Fruit fly (Drosophila melanogaster) whole organism, embryonic: Measurements from ENCODE around the gene CG2321.

Source experiments
- Aef1 ChIP-seq: fragments of 200-800 bp; sonication (Bioruptor generic); IDR thresholded peaks from 3 replicates; pipeline ENCODE4 v1.3.6; 2022; ENCODE audit warnings: missing biosample characterization, missing genetic modification characterization
- Bgb ChIP-seq: fragments of 200-800 bp; sonication (Bioruptor generic); IDR thresholded peaks from 2 replicates; pipeline ENCODE4 v1.3.6; 2022; ENCODE audit warnings: missing biosample characterization, missing genetic modification characterization; ENCODE audit not compliant: partially characterized antibody
- CG10147 ChIP-seq: fragments of 200-800 bp; sonication (Bioruptor generic); optimal IDR thresholded peaks from 2 replicates; lab custom pipeline; 2019; ENCODE audit warnings: missing biosample characterization, mild to moderate bottlenecking, missing genetic modification characterization, moderate library complexity
- CG11504 ChIP-seq: fragments of 200-800 bp; sonication (Bioruptor generic); optimal IDR thresholded peaks from 3 replicates; lab custom pipeline; 2019; ENCODE audit warnings: missing biosample characterization, mild to moderate bottlenecking, missing genetic modification characterization, moderate library complexity
- CG11723 ChIP-seq: fragments of 200-800 bp; sonication (Bioruptor generic); optimal IDR thresholded peaks from 2 replicates; lab custom pipeline; 2017; ENCODE audit warnings: missing biosample characterization, mild to moderate bottlenecking, missing genetic modification characterization
- CG12299 ChIP-seq: fragments of 200-800 bp; sonication (Bioruptor generic); optimal IDR thresholded peaks from 2 replicates; lab custom pipeline; 2018; ENCODE audit warnings: missing biosample characterization, mild to moderate bottlenecking, missing genetic modification characterization
- CG13894 ChIP-seq: fragments of 200-800 bp; sonication (Bioruptor generic); optimal IDR thresholded peaks from 3 replicates; lab custom pipeline; 2018; ENCODE audit warnings: missing biosample characterization, mild to moderate bottlenecking, missing genetic modification characterization, moderate library complexity
- CG1529 ChIP-seq: fragments of 200-800 bp; sonication (Bioruptor generic); optimal IDR thresholded peaks from 3 replicates; lab custom pipeline; 2018; ENCODE audit warnings: missing biosample characterization, missing genetic modification characterization
- CG1647 ChIP-seq: fragments of 200-800 bp; sonication (Bioruptor generic); optimal IDR thresholded peaks from 3 replicates; lab custom pipeline; 2016; ENCODE audit warnings: missing biosample characterization, missing genetic modification characterization
- CG17385 ChIP-seq: fragments of 200-800 bp; sonication (Bioruptor generic); optimal IDR thresholded peaks from 3 replicates; lab custom pipeline; 2018; ENCODE audit warnings: missing biosample characterization, mild to moderate bottlenecking, missing genetic modification characterization
- CG17612 ChIP-seq: fragments of 200-800 bp; sonication (Bioruptor generic); IDR thresholded peaks from 2 replicates; pipeline ENCODE4 v1.3.6; 2022; ENCODE audit warnings: missing biosample characterization, missing genetic modification characterization
- CG17912 ChIP-seq: fragments of 200-800 bp; sonication (Bioruptor generic); optimal IDR thresholded peaks from 2 replicates; lab custom pipeline; 2018; ENCODE audit warnings: missing biosample characterization, mild to moderate bottlenecking, missing genetic modification characterization
- CG18619 ChIP-seq: fragments of 200-800 bp; sonication (Bioruptor generic); optimal IDR thresholded peaks from 3 replicates; lab custom pipeline; 2017; ENCODE audit warnings: missing biosample characterization, mild to moderate bottlenecking, missing genetic modification characterization
- CG2120 ChIP-seq: fragments of 200-800 bp; sonication (Bioruptor generic); optimal IDR thresholded peaks from 3 replicates; lab custom pipeline; 2016; ENCODE audit warnings: missing biosample characterization, missing genetic modification characterization
- CG2889 ChIP-seq: fragments of 200-800 bp; sonication (Bioruptor generic); IDR thresholded peaks from 3 replicates; pipeline ENCODE4 v1.3.6; 2022; ENCODE audit warnings: missing biosample characterization, missing genetic modification characterization
- CG31224 ChIP-seq: fragments of 200-800 bp; sonication (Bioruptor generic); IDR thresholded peaks from 2 replicates; pipeline ENCODE4 v1.3.6; 2022; ENCODE audit warnings: missing biosample characterization, missing genetic modification characterization
- CG4328 ChIP-seq: fragments of 200-800 bp; sonication (Bioruptor generic); optimal IDR thresholded peaks from 3 replicates; lab custom pipeline; 2017; ENCODE audit warnings: missing biosample characterization, missing genetic modification reagents, missing genetic modification characterization
- CG6254 ChIP-seq: fragments of 200-800 bp; sonication (Bioruptor generic); optimal IDR thresholded peaks from 3 replicates; lab custom pipeline; 2017; ENCODE audit warnings: mild to moderate bottlenecking, missing biosample characterization, missing genetic modification reagents, missing genetic modification characterization
- CG9817 ChIP-seq: fragments of 200-800 bp; sonication (Bioruptor generic); optimal IDR thresholded peaks from 2 replicates; lab custom pipeline; 2018; ENCODE audit warnings: missing biosample characterization, mild to moderate bottlenecking, missing genetic modification characterization, moderate library complexity
- Gug ChIP-seq: fragments of 200-800 bp; sonication (Bioruptor generic); IDR thresholded peaks from 4 replicates; pipeline ENCODE4 v1.3.6; 2022; ENCODE audit warnings: missing biosample characterization, missing genetic modification characterization
- HHEX ChIP-seq: fragments of 200-800 bp; sonication (Bioruptor generic); optimal IDR thresholded peaks from 3 replicates; lab custom pipeline; 2017; ENCODE audit warnings: missing biosample characterization, mild to moderate bottlenecking, missing genetic modification characterization, missing genetic modification reagents
- Hand ChIP-seq: fragments of 200-800 bp; sonication (Bioruptor generic); optimal IDR thresholded peaks from 2 replicates; lab custom pipeline; 2017; ENCODE audit warnings: mild to moderate bottlenecking, missing biosample characterization, missing genetic modification reagents, missing genetic modification characterization
- Hr3 ChIP-seq: fragments of 200-800 bp; sonication (Bioruptor generic); optimal IDR thresholded peaks from 3 replicates; lab custom pipeline; 2016; ENCODE audit warnings: missing biosample characterization, missing genetic modification characterization
- Hr51 ChIP-seq, 2 experiments: fragments of 200-800 bp; sonication (Bioruptor generic); optimal IDR thresholded peaks; 2 replicates in 1 of 2; 3 replicates in 1 of 2; lab custom pipeline; 2016 to 2018; ENCODE audit warnings: missing biosample characterization in 2 of 2, missing genetic modification characterization in 2 of 2, mild to moderate bottlenecking in 1 of 2, moderate library complexity in 1 of 2
- Jarid2 ChIP-seq: fragments of 200-800 bp; sonication (Bioruptor generic); optimal IDR thresholded peaks from 3 replicates; lab custom pipeline; 2017; ENCODE audit warnings: mild to moderate bottlenecking, missing biosample characterization, missing genetic modification reagents, missing genetic modification characterization
- MTF-1 ChIP-seq: fragments of 200-800 bp; sonication (Bioruptor generic); optimal IDR thresholded peaks from 2 replicates; lab custom pipeline; 2018; ENCODE audit warnings: missing biosample characterization, mild to moderate bottlenecking, missing genetic modification characterization, borderline replicate concordance
- Mad ChIP-seq: fragments of 200-800 bp; sonication (Bioruptor generic); optimal IDR thresholded peaks from 2 replicates; lab custom pipeline; 2016; ENCODE audit warnings: missing biosample characterization, missing genetic modification characterization
- Med ChIP-seq: fragments of 200-800 bp; sonication (Bioruptor generic); peaks from one replicate; lab custom pipeline; 2016; ENCODE audit warnings: missing biosample characterization, missing genetic modification characterization, mild to moderate bottlenecking, inconsistent platforms, moderate library complexity
- Mes4 ChIP-seq: fragments of 200-800 bp; sonication (Bioruptor generic); optimal IDR thresholded peaks from 2 replicates; lab custom pipeline; 2016; ENCODE audit warnings: missing biosample characterization, missing genetic modification characterization
- Oli ChIP-seq: fragments of 200-800 bp; sonication (Bioruptor generic); optimal IDR thresholded peaks from 2 replicates; lab custom pipeline; 2018; ENCODE audit warnings: missing biosample characterization, mild to moderate bottlenecking, missing genetic modification characterization, moderate library complexity
- Poxn ChIP-seq: fragments of 200-800 bp; sonication (Bioruptor generic); IDR thresholded peaks from 2 replicates; pipeline ENCODE4 v1.3.6; 2022; ENCODE audit warnings: missing biosample characterization, missing genetic modification characterization
- Sox102F ChIP-seq: fragments of 200-800 bp; sonication (Bioruptor generic); optimal IDR thresholded peaks from 2 replicates; lab custom pipeline; 2018; ENCODE audit warnings: missing biosample characterization, mild to moderate bottlenecking, missing genetic modification characterization, moderate library complexity
- Sry-β ChIP-seq: fragments of 200-800 bp; sonication (Bioruptor generic); optimal IDR thresholded peaks from 2 replicates; lab custom pipeline; 2018; ENCODE audit warnings: missing biosample characterization, mild to moderate bottlenecking, missing genetic modification characterization, moderate library complexity
- Usf ChIP-seq: fragments of 200-800 bp; sonication (Bioruptor generic); optimal IDR thresholded peaks from 2 replicates; lab custom pipeline; 2017; ENCODE audit warnings: missing genotype, missing biosample characterization, missing genetic modification characterization
- bowl ChIP-seq: fragments of 200-800 bp; sonication (Bioruptor generic); IDR thresholded peaks from 2 replicates; pipeline ENCODE4 v1.3.6; 2022; ENCODE audit warnings: missing biosample characterization, missing genetic modification characterization
- crp ChIP-seq, 2 experiments: fragments of 200-800 bp; sonication (Bioruptor generic); optimal IDR thresholded peaks; 2 replicates in 1 of 2; 3 replicates in 1 of 2; lab custom pipeline; 2017; ENCODE audit warnings: missing biosample characterization in 2 of 2, missing genetic modification characterization in 2 of 2, mild to moderate bottlenecking in 1 of 2, moderate library complexity in 1 of 2
- ewg ChIP-seq: fragments of 200-800 bp; sonication (Bioruptor generic); optimal IDR thresholded peaks from 3 replicates; lab custom pipeline; 2017; ENCODE audit warnings: mild to moderate bottlenecking, missing biosample characterization, missing genetic modification reagents, missing genetic modification characterization
- fru ChIP-seq: fragments of >200 bp; optimal IDR thresholded peaks from 2 replicates; lab custom pipeline; 2017
- ken ChIP-seq: fragments of 200-800 bp; sonication (Bioruptor generic); IDR thresholded peaks from 3 replicates; pipeline ENCODE4 v1.3.6; 2022; ENCODE audit warnings: missing biosample characterization, missing genetic modification characterization
- lab ChIP-seq: fragments of 200-800 bp; sonication (Bioruptor generic); optimal IDR thresholded peaks from 3 replicates; lab custom pipeline; 2017; ENCODE audit warnings: missing biosample characterization, missing genetic modification characterization, mild to moderate bottlenecking, moderate library complexity, missing genetic modification reagents
- luna ChIP-seq: fragments of 200-800 bp; sonication (Bioruptor generic); optimal IDR thresholded peaks from 2 replicates; lab custom pipeline; 2016; ENCODE audit warnings: missing biosample characterization, missing genetic modification characterization
- nerfin-1 ChIP-seq: fragments of 200-800 bp; sonication (Bioruptor generic); optimal IDR thresholded peaks from 3 replicates; lab custom pipeline; 2019; ENCODE audit warnings: missing biosample characterization, mild to moderate bottlenecking, missing genetic modification characterization, moderate library complexity
- nom ChIP-seq: fragments of 200-800 bp; sonication (Bioruptor generic); optimal IDR thresholded peaks from 2 replicates; lab custom pipeline; 2017; ENCODE audit warnings: missing biosample characterization, missing genetic modification characterization, mild to moderate bottlenecking, moderate library complexity, missing genetic modification reagents
- pros ChIP-seq: fragments of 200-800 bp; sonication (Bioruptor generic); optimal IDR thresholded peaks from 3 replicates; lab custom pipeline; 2019; ENCODE audit warnings: missing biosample characterization, mild to moderate bottlenecking, missing genetic modification characterization, moderate library complexity
- tin ChIP-seq: fragments of 200-800 bp; sonication (Bioruptor generic); optimal IDR thresholded peaks from 3 replicates; lab custom pipeline; 2016; ENCODE audit warnings: missing biosample characterization, missing genetic modification characterization
- tio ChIP-seq: fragments of 200-800 bp; sonication (Bioruptor generic); optimal IDR thresholded peaks from 2 replicates; lab custom pipeline; 2017; ENCODE audit warnings: missing biosample characterization, missing genetic modification characterization, inconsistent platforms
- trem ChIP-seq: fragments of 200-800 bp; optimal IDR thresholded peaks from 3 replicates; lab custom pipeline; 2019; ENCODE audit warnings: missing biosample characterization, mild to moderate bottlenecking, missing genetic modification characterization, moderate library complexity
- unpg ChIP-seq: fragments of 200-800 bp; sonication (Bioruptor generic); optimal IDR thresholded peaks from 3 replicates; lab custom pipeline; 2018; ENCODE audit warnings: missing biosample characterization, mild to moderate bottlenecking, missing genetic modification characterization, moderate library complexity
- wek ChIP-seq: fragments of 200-800 bp; sonication (Bioruptor generic); optimal IDR thresholded peaks from 3 replicates; lab custom pipeline; 2018; ENCODE audit warnings: missing biosample characterization, mild to moderate bottlenecking, missing genetic modification characterization, moderate library complexity

Gene CG2321

dm6 chr3R:29490912-29491311, 1.8 kb upstream of the CG2321 start, which contains the start of gene Spase12 (continued):
- TF ChIP-seq CG9817 (tag; lab: Kevin White, UChicago): no peak
- TF ChIP-seq Bgb (GFP tag; lab: Robert Waterston, UW): no peak
- no peak for TF ChIP-seq CG4328 (GFP tag; lab: Kevin White, UChicago)
- TF ChIP-seq trem (tag; lab: Kevin White, UChicago): no peak
- no peak for TF ChIP-seq nom (GFP tag; lab: Kevin White, UChicago)
- no peak for TF ChIP-seq Aef1 (GFP tag; lab: Robert Waterston, UW)
- no peak for TF ChIP-seq bowl (GFP tag; lab: Robert Waterston, UW)
- no peak for TF ChIP-seq CG2889 (GFP tag; lab: Robert Waterston, UW)
- no peak for TF ChIP-seq ken (GFP tag; lab: Robert Waterston, UW)

DNA sequence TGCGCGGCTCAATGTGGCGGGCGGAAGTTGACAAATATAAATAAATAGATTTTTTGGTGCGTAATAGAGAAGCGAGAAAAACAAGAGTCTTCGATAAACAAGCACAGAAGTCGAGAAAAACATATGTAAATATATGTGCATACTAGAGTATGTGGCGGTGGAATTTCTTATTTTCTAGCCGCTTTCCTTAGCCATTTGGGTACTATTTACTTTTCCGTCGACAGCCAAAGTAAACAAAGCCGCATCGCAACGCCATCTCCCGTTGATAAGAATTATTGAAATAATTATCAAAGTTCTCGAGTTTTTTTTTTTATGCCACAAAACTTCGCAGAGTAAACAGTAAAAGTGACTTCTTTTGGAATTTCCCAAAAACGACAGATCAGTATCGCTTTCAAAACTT, 9.1 kb downstream of the CG2321 start:
- TF ChIP-seq Hr3 (GFP tag; lab: Kevin White, UChicago) (no peak), Mad (GFP tag; lab: Kevin White, UChicago) (no peak), crp (GFP tag; optimal IDR thresholded peaks at IDR 0.05; lab: Kevin White, UChicago) (no peak), CG6254 (peak; percentile 13), pros (GFP tag; lab: Kevin White, UChicago) (no peak), fru (lab: Kevin White, UChicago) (no peak), CG12299 (peak; percentile 40), luna (GFP tag; lab: Kevin White, UChicago) (no peak), Hr51 (GFP tag; optimal IDR thresholded peaks at IDR 0.05; lab: Kevin White, UChicago) (no peak), CG10147 (peak; percentile 19), CG11504 (tag; lab: Kevin White, UChicago) (no peak), nerfin-1 (tag; lab: Kevin White, UChicago) (peak; percentile 20), MTF-1 (GFP tag; lab: Kevin White, UChicago) (peak; percentile 45), Usf (GFP tag; lab: Kevin White, UChicago) (no peak), CG11723 (peak; percentile 17), wek (peak; percentile 51), Sry-β (GFP tag; lab: Kevin White, UChicago) (no peak), CG2120 (GFP tag; lab: Kevin White, UChicago) (no peak), Gug (GFP tag; lab: Robert Waterston, UW) (no peak), CG18619 (GFP tag; lab: Kevin White, UChicago) (peak; percentile 12), HHEX (GFP tag; lab: Kevin White, UChicago) (peak; percentile 31), Sox102F (GFP tag; lab: Kevin White, UChicago) (no peak), CG17912 (GFP tag; lab: Kevin White, UChicago) (no peak), CG13894 (tag; lab: Kevin White, UChicago) (no peak), CG17385 (GFP tag; lab: Kevin White, UChicago) (peak; percentile 19), CG1529 (peak; percentile 33), Oli (tag; lab: Kevin White, UChicago) (no peak), tin (no peak), CG1647 (GFP tag; lab: Kevin White, UChicago) (no peak), CG17612 (GFP tag; lab: Robert Waterston, UW) (no peak), Hand (GFP tag; lab: Kevin White, UChicago) (no peak), lab (GFP tag; lab: Kevin White, UChicago) (peak; percentile 69), unpg (GFP tag; lab: Kevin White, UChicago) (peak; percentile 20), Bgb (GFP tag; lab: Robert Waterston, UW) (no peak), Med (GFP tag; lab: Kevin White, UChicago) (peak; percentile 79), CG31224 (GFP tag; lab: Robert Waterston, UW) (no peak), Jarid2 (no peak), Mes4 (GFP tag; lab: Kevin White, UChicago) (no peak), tio (no peak), ewg (GFP tag; lab: Kevin White, UChicago) (peak; percentile 6), Poxn (GFP tag; lab: Robert Waterston, UW) (no peak)
